Worm (Caenorhabditis elegans) whole organism, mixed stage, embryonic: ENCODE measurements around the gene sto-3.

ENCODE experiments used
- M03D4.4 ChIP-seq: sonication (generic microtip); optimal IDR thresholded peaks from 2 replicates; lab custom pipeline; 2017; ENCODE audit warnings: mild to moderate bottlenecking, missing genetic modification characterization, missing compliant biosample characterization
- blmp-1 ChIP-seq: fragments of 150-350 bp; optimal IDR thresholded peaks from 2 replicates; lab custom pipeline; 2014; ENCODE audit warnings: missing biosample characterization, missing genetic modification characterization
- ceh-39 ChIP-seq: fragments of 150-350 bp; optimal IDR thresholded peaks from 2 replicates; lab custom pipeline; 2014; ENCODE audit warnings: missing biosample characterization, missing genetic modification characterization
- ceh-43 ChIP-seq: fragments of 200-800 bp; sonication (Bioruptor generic); optimal IDR thresholded peaks from 2 replicates; lab custom pipeline; 2018; ENCODE audit warnings: mild to moderate bottlenecking, missing genetic modification characterization, moderate library complexity, missing compliant biosample characterization
- ces-1 ChIP-seq: fragments of 150-350 bp; optimal IDR thresholded peaks from 2 replicates; lab custom pipeline; 2014; ENCODE audit warnings: missing biosample characterization, missing genetic modification reagents, missing genetic modification characterization
- cnd-1 ChIP-seq: fragments of 200-800 bp; sonication (Bioruptor generic); optimal IDR thresholded peaks from 2 replicates; lab custom pipeline; 2018; ENCODE audit warnings: mild to moderate bottlenecking, missing genetic modification characterization, missing compliant biosample characterization
- drap-1 ChIP-seq: fragments of 200-800 bp; sonication (Bioruptor generic); optimal IDR thresholded peaks from 3 replicates; lab custom pipeline; 2018; ENCODE audit warnings: mild to moderate bottlenecking, missing genetic modification characterization, missing compliant biosample characterization
- elt-1 ChIP-seq: sonication (generic microtip); optimal IDR thresholded peaks from 2 replicates; lab custom pipeline; 2017; ENCODE audit warnings: missing genetic modification characterization, mild to moderate bottlenecking, missing compliant biosample characterization, antibody characterized with exemption, moderate library complexity, borderline replicate concordance; ENCODE audit not compliant: insufficient read depth
- elt-3 ChIP-seq: fragments of 150-350 bp; optimal IDR thresholded peaks from 2 replicates; lab custom pipeline; 2014; ENCODE audit warnings: missing biosample characterization, missing genetic modification characterization
- flh-1 ChIP-seq: fragments of 200-800 bp; sonication (Bioruptor generic); optimal IDR thresholded peaks from 2 replicates; lab custom pipeline; 2018; ENCODE audit warnings: mild to moderate bottlenecking, missing genetic modification characterization, moderate library complexity, missing compliant biosample characterization
- ham-2 ChIP-seq: fragments of 200-800 bp; sonication (Bioruptor generic); optimal IDR thresholded peaks from 2 replicates; lab custom pipeline; 2018; ENCODE audit warnings: mild to moderate bottlenecking, missing genetic modification characterization, missing compliant biosample characterization
- hlh-1 ChIP-seq: fragments of 150-350 bp; optimal IDR thresholded peaks from 2 replicates; lab custom pipeline; 2014; ENCODE audit warnings: missing biosample characterization, missing genetic modification reagents, missing genetic modification characterization
- lin-13 ChIP-seq: fragments of 150-350 bp; optimal IDR thresholded peaks from 2 replicates; lab custom pipeline; 2014; ENCODE audit warnings: missing biosample characterization, missing genetic modification characterization
- lin-32 ChIP-seq: fragments of 200-800 bp; sonication (Bioruptor generic); optimal IDR thresholded peaks from 2 replicates; lab custom pipeline; 2018; ENCODE audit warnings: mild to moderate bottlenecking, missing genetic modification characterization, missing compliant biosample characterization
- mab-5 ChIP-seq: fragments of 150-350 bp; optimal IDR thresholded peaks from 2 replicates; lab custom pipeline; 2014; ENCODE audit warnings: missing biosample characterization, missing genetic modification characterization
- mep-1 ChIP-seq: fragments of 150-350 bp; optimal IDR thresholded peaks from 2 replicates; lab custom pipeline; 2017; ENCODE audit warnings: missing biosample characterization, missing genetic modification reagents, missing genetic modification characterization, inconsistent platforms
- mls-2 ChIP-seq: sonication (generic microtip); optimal IDR thresholded peaks from 2 replicates; lab custom pipeline; 2016; ENCODE audit warnings: mild to moderate bottlenecking, missing genetic modification characterization, moderate library complexity, missing compliant biosample characterization
- nhr-12 ChIP-seq: fragments of 150-350 bp; optimal IDR thresholded peaks from 2 replicates; lab custom pipeline; 2014; ENCODE audit warnings: missing biosample characterization, missing genetic modification characterization
- nhr-2 ChIP-seq: fragments of 150-350 bp; optimal IDR thresholded peaks from 2 replicates; lab custom pipeline; 2014; ENCODE audit warnings: missing biosample characterization, missing genetic modification characterization
- nhr-237 ChIP-seq: fragments of 150-350 bp; optimal IDR thresholded peaks from 2 replicates; lab custom pipeline; 2014; ENCODE audit warnings: missing biosample characterization, missing genetic modification characterization
- nhr-76 ChIP-seq: sonication (generic microtip); optimal IDR thresholded peaks from 2 replicates; lab custom pipeline; 2017; ENCODE audit warnings: missing biosample characterization, missing genetic modification characterization
- pha-4 ChIP-seq: fragments of 150-350 bp; optimal IDR thresholded peaks from 2 replicates; lab custom pipeline; 2018; ENCODE audit warnings: missing biosample characterization, missing genetic modification reagents, missing genetic modification characterization
- snpc-4 ChIP-seq: fragments of 150-350 bp; optimal IDR thresholded peaks from 2 replicates; lab custom pipeline; 2014; ENCODE audit warnings: missing biosample characterization, missing genetic modification characterization
- sptf-1 ChIP-seq: sonication (generic microtip); optimal IDR thresholded peaks from 2 replicates; lab custom pipeline; 2017; ENCODE audit warnings: mild to moderate bottlenecking, missing genetic modification characterization, moderate library complexity, missing compliant biosample characterization
- tbx-8 ChIP-seq: fragments of 200-800 bp; sonication (Bioruptor generic); optimal IDR thresholded peaks from 2 replicates; lab custom pipeline; 2018; ENCODE audit warnings: mild to moderate bottlenecking, missing genetic modification characterization, moderate library complexity, missing compliant biosample characterization
- unc-120 ChIP-seq: sonication (generic microtip); optimal IDR thresholded peaks from 2 replicates; lab custom pipeline; 2017; ENCODE audit warnings: missing genetic modification characterization, missing compliant biosample characterization; ENCODE audit not compliant: poor library complexity, severe bottlenecking
- unc-39 ChIP-seq: fragments of 150-350 bp; optimal IDR thresholded peaks from 2 replicates; lab custom pipeline; 2014; ENCODE audit warnings: missing biosample characterization, missing genetic modification characterization
- unc-62 ChIP-seq: fragments of 150-350 bp; optimal IDR thresholded peaks from 2 replicates; lab custom pipeline; 2014; ENCODE audit warnings: missing biosample characterization, missing genetic modification reagents, missing genetic modification characterization
- zip-8 ChIP-seq: fragments of 150-350 bp; optimal IDR thresholded peaks from 2 replicates; lab custom pipeline; 2014; ENCODE audit warnings: missing biosample characterization, missing genetic modification characterization
- ztf-11 ChIP-seq: fragments of 150-350 bp; optimal IDR thresholded peaks from 2 replicates; lab custom pipeline; 2014; ENCODE audit warnings: missing biosample characterization, missing genetic modification characterization

sto-3 gene

DNA sequence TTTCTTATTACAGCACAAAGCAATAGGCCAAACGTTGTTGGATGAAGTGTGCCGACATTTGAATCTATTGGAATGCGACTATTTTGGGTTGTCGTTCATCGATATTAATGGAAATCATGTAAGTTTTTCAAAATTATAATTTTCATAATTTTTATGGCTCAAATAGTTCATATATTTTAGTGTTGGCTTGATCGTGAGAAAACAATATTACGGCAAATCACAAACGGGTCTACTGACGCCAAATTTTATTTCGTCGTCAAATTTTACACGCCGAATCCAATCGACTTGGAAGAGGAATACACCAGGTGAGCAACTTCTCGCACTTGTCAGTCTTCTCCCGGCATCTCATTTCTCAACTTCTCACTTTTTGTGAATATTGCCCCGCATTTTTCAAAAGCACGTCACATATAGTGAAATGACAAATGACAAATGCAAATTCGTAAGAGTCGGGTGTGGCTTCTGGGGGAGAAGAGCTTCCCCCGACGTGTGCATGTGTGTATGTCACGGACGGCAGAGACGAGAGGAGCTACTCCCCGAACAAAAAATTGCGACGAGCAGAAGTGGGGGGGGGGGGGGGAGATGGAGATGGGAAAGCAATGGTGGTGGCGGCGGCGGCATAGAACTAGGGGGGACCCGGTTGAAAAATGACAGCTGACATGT lies 45.3 kb downstream of the sto-3 start:
- TF ChIP-seq flh-1 (GFP tag; lab: Kevin White, UChicago) (no peak), snpc-4 (no peak), lin-32 (no peak), unc-62 (GFP tag; lab: Kevin White, UChicago) (peak; percentile 79), ceh-39 (tag; lab: Kevin White, UChicago) (no peak), mab-5 (tag; lab: Kevin White, UChicago) (no peak), ztf-11 (tag; lab: Kevin White, UChicago) (no peak), ceh-43 (GFP tag; lab: Kevin White, UChicago) (no peak), nhr-237 (no peak), nhr-76 (tag; lab: Kevin White, UChicago) (no peak), nhr-12 (tag; lab: Kevin White, UChicago) (no peak), pha-4 (tag; lab: Kevin White, UChicago) (no peak), drap-1 (GFP tag; lab: Kevin White, UChicago) (peak; percentile 7), unc-120 (peak; percentile 55), tbx-8 (GFP tag; lab: Kevin White, UChicago) (no peak), hlh-1 (tag; lab: Kevin White, UChicago) (peak; percentile 53), blmp-1 (tag; lab: Kevin White, UChicago) (no peak), cnd-1 (tag; lab: Kevin White, UChicago) (no peak), unc-39 (tag; lab: Kevin White, UChicago) (no peak), elt-1 (tag; lab: Kevin White, UChicago) (no peak), zip-8 (tag; lab: Kevin White, UChicago) (no peak), elt-3 (tag; lab: Kevin White, UChicago) (no peak), lin-13 (tag; lab: Kevin White, UChicago) (no peak), ham-2 (no peak), sptf-1 (no peak), mep-1 (tag; lab: Kevin White, UChicago) (no peak)

DNA sequence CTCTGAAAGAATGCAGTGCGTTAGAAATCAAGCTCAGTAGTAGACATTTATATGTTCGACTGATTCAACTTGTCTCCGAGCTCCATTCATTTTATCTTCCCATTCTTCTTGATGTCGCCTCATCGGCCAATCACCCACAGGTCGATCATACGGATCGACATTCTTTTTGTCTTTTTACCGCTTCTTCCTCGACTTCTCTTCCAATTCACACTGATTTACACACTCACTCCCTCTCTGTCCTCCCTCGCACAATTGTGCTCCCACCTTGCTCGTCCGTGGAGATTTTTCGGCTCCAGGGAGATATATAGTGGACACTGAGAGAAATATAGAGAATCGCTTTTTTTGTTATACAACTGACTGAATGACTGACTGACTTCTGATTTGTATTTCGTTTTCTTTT lies 47.7 kb downstream of the sto-3 start:
- TF ChIP-seq tbx-8 (GFP tag; lab: Kevin White, UChicago) (no peak), ham-2 (no peak), unc-120 (peak; percentile 37)

DNA sequence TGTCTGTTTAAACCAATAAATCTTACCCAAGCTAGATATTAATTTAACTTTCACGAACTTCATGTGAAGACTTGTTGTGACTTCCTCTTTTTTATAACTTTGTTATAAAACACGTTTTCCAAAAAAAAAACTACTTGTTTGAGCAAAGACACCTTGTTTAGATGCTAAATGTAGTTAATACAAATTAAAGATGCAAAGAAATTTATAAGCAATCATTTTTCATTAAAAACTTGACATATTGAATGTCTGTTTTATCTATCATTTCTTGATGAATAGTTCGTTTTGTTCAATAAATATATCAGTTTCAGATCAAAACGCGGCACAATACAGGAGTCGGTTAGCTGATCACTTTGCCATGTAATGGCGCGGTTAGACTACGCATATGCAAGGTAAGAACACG lies 49.7 kb downstream of the sto-3 start, which contains the start of gene frm-3:
Gene frm-3 (plus strand): TSS at position 301 of the 400 bp plus-strand sequence.
- TF ChIP-seq mls-2 (no peak), sptf-1 (no peak), nhr-2 (tag; lab: Kevin White, UChicago) (no peak), M03D4.4 (tag; lab: Kevin White, UChicago) (no peak), flh-1 (GFP tag; lab: Kevin White, UChicago) (no peak), ceh-43 (GFP tag; lab: Kevin White, UChicago) (no peak), lin-13 (tag; lab: Kevin White, UChicago) (no peak), ces-1 (GFP tag; lab: Kevin White, UChicago) (no peak), unc-120 (no peak), ztf-11 (tag; lab: Kevin White, UChicago) (no peak), ceh-39 (tag; lab: Kevin White, UChicago) (no peak)

DNA sequence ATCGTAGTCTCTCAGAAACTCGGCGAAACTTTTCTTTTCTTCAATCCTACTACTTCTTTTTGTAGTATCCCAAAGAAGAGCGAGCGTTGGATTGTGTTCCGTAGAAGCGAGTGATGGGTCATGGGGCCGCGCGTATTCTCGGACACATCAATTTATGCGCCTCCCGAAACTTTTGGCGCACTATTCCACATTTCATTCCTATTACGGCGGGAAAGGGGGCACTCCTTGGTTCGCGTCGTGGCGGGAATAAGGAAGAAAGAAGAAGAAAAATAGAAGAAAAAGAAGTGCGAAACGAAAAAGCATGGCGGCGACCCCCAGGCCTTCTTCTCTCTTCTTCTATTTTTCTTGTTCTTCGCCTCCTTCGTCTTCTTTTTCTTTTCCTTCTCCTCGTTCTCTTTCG lies 50.2 kb downstream of the sto-3 start:
- TF ChIP-seq ces-1 (GFP tag; lab: Kevin White, UChicago) (peak; percentile 46), nhr-76 (tag; lab: Kevin White, UChicago) (no peak)
